Worm (Caenorhabditis elegans) whole organism, mixed stage, embryonic: Measurements from ENCODE around the gene rps-5.

Experiments used
- M03D4.4 ChIP-seq: sonication (generic microtip); optimal IDR thresholded peaks from 2 replicates; lab custom pipeline; 2017; ENCODE audit warnings: mild to moderate bottlenecking, missing genetic modification characterization, missing compliant biosample characterization
- elt-1 ChIP-seq: sonication (generic microtip); optimal IDR thresholded peaks from 2 replicates; lab custom pipeline; 2017; ENCODE audit warnings: missing genetic modification characterization, mild to moderate bottlenecking, missing compliant biosample characterization, antibody characterized with exemption, moderate library complexity, borderline replicate concordance; ENCODE audit not compliant: insufficient read depth
- nhr-237 ChIP-seq: fragments of 150-350 bp; optimal IDR thresholded peaks from 2 replicates; lab custom pipeline; 2014; ENCODE audit warnings: missing biosample characterization, missing genetic modification characterization
- unc-120 ChIP-seq: sonication (generic microtip); optimal IDR thresholded peaks from 2 replicates; lab custom pipeline; 2017; ENCODE audit warnings: missing genetic modification characterization, missing compliant biosample characterization; ENCODE audit not compliant: poor library complexity, severe bottlenecking
- unc-62 ChIP-seq: fragments of 150-350 bp; optimal IDR thresholded peaks from 2 replicates; lab custom pipeline; 2014; ENCODE audit warnings: missing biosample characterization, missing genetic modification reagents, missing genetic modification characterization

ce11 chrIV:11145929-11146339, 35.1 kb upstream of the rps-5 start:
- TF ChIP-seq unc-62 (no peak), M03D4.4 (tag; lab: Kevin White, UChicago) (no peak), nhr-237 (no peak), unc-120 (tag; lab: Kevin White, UChicago) (no peak), elt-1 (tag; lab: Kevin White, UChicago) (no peak)
